Worm (Caenorhabditis elegans) whole organism, L1 larva: Measurements from ENCODE around the gene ilkp-1.
A peak's percentile ranks its signal among the peaks of the same experiment; 100 is the strongest.

Experiments
- F16B12.6 ChIP-seq: fragments of 150-350 bp; optimal IDR thresholded peaks from 2 replicates; lab custom pipeline; 2014; ENCODE audit warnings: missing biosample characterization, missing genetic modification characterization
- aha-1 ChIP-seq: fragments of 150-350 bp; optimal IDR thresholded peaks from 2 replicates; lab custom pipeline; 2014; ENCODE audit warnings: missing biosample characterization, missing genetic modification characterization
- alr-1 ChIP-seq: fragments of 200-800 bp; sonication (Bioruptor generic); optimal IDR thresholded peaks from 2 replicates; lab custom pipeline; 2018; ENCODE audit warnings: borderline replicate concordance, mild to moderate bottlenecking, missing genetic modification characterization, missing compliant biosample characterization
- ama-1 ChIP-seq: fragments of 150-350 bp; optimal IDR thresholded peaks from 2 replicates; lab custom pipeline; 2014
- ceh-8 ChIP-seq: fragments of 200-800 bp; sonication (Bioruptor generic); optimal IDR thresholded peaks from 2 replicates; lab custom pipeline; 2018; ENCODE audit warnings: mild to moderate bottlenecking, missing genetic modification characterization, moderate library complexity, missing compliant biosample characterization
- ceh-88 ChIP-seq: fragments of 200-800 bp; sonication (Bioruptor generic); IDR thresholded peaks from 2 replicates; pipeline ENCODE4 v1.3.6; 2022; ENCODE audit warnings: missing genetic modification characterization, missing compliant biosample characterization
- dpl-1 ChIP-seq, 3 experiments: fragments of 150-350 bp in 2 of 3; sonication (generic microtip) in 1 of 3; optimal IDR thresholded peaks; 2 replicates each; lab custom pipeline; 2014 to 2017; ENCODE audit warnings: missing biosample characterization in 3 of 3, missing genetic modification characterization in 3 of 3, missing genetic modification reagents in 3 of 3
- dsc-1 ChIP-seq: sonication (generic microtip); optimal IDR thresholded peaks from 2 replicates; lab custom pipeline; 2016; ENCODE audit warnings: mild to moderate bottlenecking, missing genetic modification characterization, missing compliant biosample characterization
- efl-1 ChIP-seq, 4 experiments: fragments of 150-350 bp; optimal IDR thresholded peaks in 3 of 4; peaks in 1 of 4; 1 replicate in 1 of 4; 2 replicates in 3 of 4; lab custom pipeline; 2014; ENCODE audit warnings: missing biosample characterization in 2 of 4, missing genetic modification characterization in 2 of 4, missing genetic modification reagents in 2 of 4
- efl-3 ChIP-seq: fragments of 200-800 bp; sonication (Bioruptor generic); optimal IDR thresholded peaks from 2 replicates; lab custom pipeline; 2018; ENCODE audit warnings: mild to moderate bottlenecking, missing genetic modification characterization, missing compliant biosample characterization
- egl-13 ChIP-seq: sonication (generic microtip); optimal IDR thresholded peaks from 2 replicates; lab custom pipeline; 2016; ENCODE audit warnings: missing genotype, missing genetic modification reagents, missing genetic modification characterization, missing compliant biosample characterization
- egl-27 ChIP-seq, 2 experiments: fragments of 150-350 bp in 1 of 2; sonication (generic microtip); optimal IDR thresholded peaks; 3 replicates each; lab custom pipeline; 2017 to 2018; ENCODE audit warnings: missing biosample characterization in 2 of 2, missing genetic modification characterization in 2 of 2, missing genetic modification reagents in 2 of 2
- fos-1 ChIP-seq: fragments of 150-350 bp; optimal IDR thresholded peaks from 2 replicates; lab custom pipeline; 2014; ENCODE audit warnings: missing biosample characterization, missing genetic modification characterization
- hlh-17 ChIP-seq: fragments of 200-800 bp; sonication (Bioruptor generic); optimal IDR thresholded peaks from 2 replicates; lab custom pipeline; 2018; ENCODE audit warnings: missing genetic modification characterization, mild to moderate bottlenecking, missing compliant biosample characterization, moderate library complexity, borderline replicate concordance
- lin-15B ChIP-seq: fragments of 150-350 bp; sonication (generic microtip); optimal IDR thresholded peaks from 3 replicates; lab custom pipeline; 2014; ENCODE audit warnings: missing biosample characterization, missing genetic modification characterization
- lin-35 ChIP-seq, 2 experiments: fragments of 150-350 bp; optimal IDR thresholded peaks; 2 replicates each; lab custom pipeline; 2014; ENCODE audit warnings: missing biosample characterization in 2 of 2, missing genetic modification characterization in 2 of 2, missing genetic modification reagents in 2 of 2
- lin-39 ChIP-seq: fragments of 150-350 bp; optimal IDR thresholded peaks from 2 replicates; lab custom pipeline; 2014; ENCODE audit warnings: missing biosample characterization, missing genetic modification reagents, missing genetic modification characterization
- lsy-2 ChIP-seq, 2 experiments: fragments of 150-350 bp; optimal IDR thresholded peaks; 2 replicates each; lab custom pipeline; 2014; ENCODE audit warnings: missing biosample characterization in 2 of 2, missing genetic modification characterization in 2 of 2
- mef-2 ChIP-seq: fragments of 150-350 bp; optimal IDR thresholded peaks from 2 replicates; lab custom pipeline; 2014; ENCODE audit warnings: missing biosample characterization, missing genetic modification characterization
- nhr-76 ChIP-seq: sonication (generic microtip); optimal IDR thresholded peaks from 2 replicates; lab custom pipeline; 2017; ENCODE audit warnings: missing biosample characterization, missing genetic modification characterization
- nhr-77 ChIP-seq: fragments of 150-350 bp; optimal IDR thresholded peaks from 2 replicates; lab custom pipeline; 2014; ENCODE audit warnings: missing biosample characterization, missing genetic modification characterization
- nhr-85 ChIP-seq: sonication (generic microtip); peaks from one replicate; lab custom pipeline; 2016; ENCODE audit warnings: missing genetic modification characterization, inconsistent platforms, missing compliant biosample characterization
- nhr-90 ChIP-seq: sonication (generic microtip); optimal IDR thresholded peaks from 2 replicates; lab custom pipeline; 2016; ENCODE audit warnings: mild to moderate bottlenecking, missing genetic modification characterization, missing compliant biosample characterization; ENCODE audit not compliant: poor library complexity
- pag-3 ChIP-seq: sonication (generic microtip); optimal IDR thresholded peaks from 2 replicates; lab custom pipeline; 2017; ENCODE audit warnings: missing genetic modification characterization, mild to moderate bottlenecking, missing compliant biosample characterization, antibody characterized with exemption, borderline replicate concordance; ENCODE audit not compliant: insufficient read depth
- rnt-1 ChIP-seq: sonication (generic microtip); optimal IDR thresholded peaks from 2 replicates; lab custom pipeline; 2016; ENCODE audit warnings: mild to moderate bottlenecking, missing genetic modification characterization, moderate library complexity, missing compliant biosample characterization
- snpc-4 ChIP-seq: fragments of 150-350 bp; optimal IDR thresholded peaks from 2 replicates; lab custom pipeline; 2014; ENCODE audit warnings: missing biosample characterization, missing genetic modification characterization
- sox-4 ChIP-seq: sonication (generic microtip); optimal IDR thresholded peaks from 2 replicates; lab custom pipeline; 2016; ENCODE audit warnings: missing genetic modification characterization, missing compliant biosample characterization
- sup-37 ChIP-seq: fragments of 200-800 bp; sonication (Bioruptor generic); optimal IDR thresholded peaks from 2 replicates; lab custom pipeline; 2018; ENCODE audit warnings: mild to moderate bottlenecking, missing genetic modification characterization, missing compliant biosample characterization
- swsn-7 ChIP-seq: sonication (generic microtip); optimal IDR thresholded peaks from 2 replicates; lab custom pipeline; 2016; ENCODE audit warnings: missing genetic modification characterization, missing compliant biosample characterization
- tlp-1 ChIP-seq: fragments of 150-350 bp; optimal IDR thresholded peaks from 2 replicates; lab custom pipeline; 2014; ENCODE audit warnings: missing biosample characterization, missing genetic modification characterization
- unc-30 ChIP-seq: sonication (generic microtip); optimal IDR thresholded peaks from 2 replicates; lab custom pipeline; 2017; ENCODE audit warnings: missing biosample characterization, missing genetic modification characterization
- unc-86 ChIP-seq: sonication (generic microtip); optimal IDR thresholded peaks from 2 replicates; lab custom pipeline; 2016; ENCODE audit warnings: missing genetic modification characterization, missing compliant biosample characterization
- zag-1 ChIP-seq: fragments of 150-350 bp; optimal IDR thresholded peaks from 2 replicates; lab custom pipeline; 2014; ENCODE audit warnings: missing biosample characterization, missing genetic modification characterization
- zip-4 ChIP-seq: fragments of 200-800 bp; sonication (Bioruptor generic); optimal IDR thresholded peaks from 2 replicates; lab custom pipeline; 2018; ENCODE audit warnings: mild to moderate bottlenecking, missing genetic modification characterization, moderate library complexity, missing compliant biosample characterization

ilkp-1 gene

ce11 chrII:11105981-11106711 lies 56.1 kb downstream of the ilkp-1 start, which contains the start of gene nasp-1:
Gene nasp-1, plus strand, starts transcription at chrII:11106612.
- TF ChIP-seq egl-27 (tag; optimal IDR thresholded peaks at IDR 0.05; lab: Kevin White, UChicago) (no peak), hlh-17 (GFP tag; lab: Kevin White, UChicago) (no peak), mef-2 (tag; lab: Kevin White, UChicago) (no peak), ceh-8 (no peak), sup-37 (GFP tag; lab: Kevin White, UChicago) (no peak), lin-39 (tag; lab: Kevin White, UChicago) (no peak), zag-1 (tag; lab: Kevin White, UChicago) (no peak), lin-35 (GFP tag; optimal IDR thresholded peaks at IDR 0.05; lab: Kevin White, UChicago) (peak; percentile 54 to 80), ama-1 (lab: Kevin White, UChicago) (no peak), lin-15B (tag; lab: Kevin White, UChicago) (no peak), fos-1 (tag; lab: Kevin White, UChicago) (no peak), efl-3 (no peak), unc-86 (no peak), aha-1 (tag; lab: Kevin White, UChicago) (no peak), nhr-77 (tag; lab: Kevin White, UChicago) (no peak), egl-13 (tag; lab: Kevin White, UChicago) (no peak), dsc-1 (tag; lab: Kevin White, UChicago) (no peak), tlp-1 (no peak), nhr-90 (tag; lab: Kevin White, UChicago) (peak; percentile 6), dpl-1 (GFP tag; optimal IDR thresholded peaks at IDR 0.05; lab: Kevin White, UChicago) (peak; percentile 46 to 76 (median 71)), sox-4 (tag; lab: Kevin White, UChicago) (no peak), swsn-7 (tag; lab: Kevin White, UChicago) (no peak), ceh-88 (GFP tag; lab: Robert Waterston, UW) (no peak), alr-1 (tag; lab: Kevin White, UChicago) (no peak), unc-30 (no peak), zip-4 (GFP tag; lab: Kevin White, UChicago) (no peak), lsy-2 (tag; optimal IDR thresholded peaks at IDR 0.05; lab: Kevin White, UChicago) (peak; percentile 54 to 86), snpc-4 (no peak), nhr-85 (peak; percentile 47), rnt-1 (no peak), nhr-76 (no peak), pag-3 (tag; lab: Kevin White, UChicago) (no peak), efl-1 (optimal IDR thresholded peaks at IDR 0.05; lab: Kevin White, UChicago) (peak; percentile 72 to 92), efl-1 (GFP tag; optimal IDR thresholded peaks at IDR 0.05 in 1 of 2; lab: Kevin White, UChicago) (peak; percentile 72 to 96), F16B12.6 (tag; lab: Kevin White, UChicago) (peak; percentile 57)
